Worm (Caenorhabditis elegans): ENCODE measurements around the gene F59B10.3.

- TF ChIP-seq aly-2 (tag; optimal IDR thresholded peaks at IDR 0.05), result no peak
- no peak for TF ChIP-seq elt-1 (tag; optimal IDR thresholded peaks at IDR 0.05)
- TF ChIP-seq nfya-1 (tag; optimal IDR thresholded peaks at IDR 0.05; ENCODE audit: insufficient read depth), result no peak
- TF ChIP-seq skn-1 (tag; optimal IDR thresholded peaks at IDR 0.05), result no peak
Observed at ce11 chrII:10466552-10466951, 43.8 kb upstream of the F59B10.3 start, which contains the start of gene tnc-2.
